Worm (Caenorhabditis elegans): ENCODE measurements around the gene repo-1.

ce11 chrIV:12040431-12040830 is 43.8 kb upstream of the repo-1 start:
- TF ChIP-seq elt-1 (tag; optimal IDR thresholded peaks at IDR 0.05; ENCODE audit: borderline replicate concordance, insufficient read depth) = no peak
- no peak for TF ChIP-seq unc-39 (tag; optimal IDR thresholded peaks at IDR 0.05)
- TF ChIP-seq nhr-12 (tag; optimal IDR thresholded peaks at IDR 0.05) = no peak
- no peak for TF ChIP-seq nhr-28 (tag; optimal IDR thresholded peaks at IDR 0.05)
- TF ChIP-seq zip-8 (tag; optimal IDR thresholded peaks at IDR 0.05) = no peak
- TF ChIP-seq ztf-11 (tag; optimal IDR thresholded peaks at IDR 0.05) = no peak
- no peak for TF ChIP-seq lin-13 (tag; optimal IDR thresholded peaks at IDR 0.05)
- no peak for TF ChIP-seq snpc-4 (tag; optimal IDR thresholded peaks at IDR 0.05)
- TF ChIP-seq nhr-76 (tag; optimal IDR thresholded peaks at IDR 0.05) = no peak
- no peak for TF ChIP-seq mab-5 (tag; optimal IDR thresholded peaks at IDR 0.05)
- TF ChIP-seq pha-4 (tag; optimal IDR thresholded peaks at IDR 0.05) = no peak
- no peak for TF ChIP-seq lin-32 (GFP tag; optimal IDR thresholded peaks at IDR 0.05)
- no peak for TF ChIP-seq unc-120 (tag; optimal IDR thresholded peaks at IDR 0.05; ENCODE audit: poor library complexity, severe bottlenecking)
- no peak for TF ChIP-seq cnd-1 (tag; optimal IDR thresholded peaks at IDR 0.05)
